Fruit fly (Drosophila melanogaster): Measurements from ENCODE around the gene CG14441.

The CG14441 gene

DNA sequence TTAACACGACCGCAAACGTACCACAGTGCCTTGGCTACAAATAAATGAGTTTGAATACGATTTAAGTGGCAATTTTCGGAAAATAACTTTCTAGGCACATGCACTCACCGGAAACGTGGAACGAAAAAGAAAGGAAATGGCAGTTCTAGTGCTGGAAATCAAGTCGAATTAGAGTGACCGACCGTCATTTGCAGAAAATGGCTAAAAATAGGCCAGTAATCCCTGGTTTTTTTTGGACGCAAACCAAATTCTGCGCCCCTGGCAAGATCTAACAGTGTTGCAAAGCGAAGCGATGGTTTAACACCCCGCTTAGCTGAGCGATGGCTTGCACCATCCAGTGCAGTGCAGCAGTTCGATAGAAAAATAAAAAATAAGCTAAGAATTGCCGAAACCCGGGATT, 44.8 kb downstream of the CG14441 start, which contains the start of gene RpL17 (continued):
- TF ChIP-seq sr (GFP tag; IDR thresholded peaks at IDR 0.05): peak; percentile 87
- peak; percentile 73 for TF ChIP-seq CG12744 (GFP tag; optimal IDR thresholded peaks at IDR 0.05)
- TF ChIP-seq ham (GFP tag; IDR thresholded peaks at IDR 0.05): no peak
- TF ChIP-seq E2f2 (GFP tag; IDR thresholded peaks at IDR 0.05): peak; percentile 65
- peak; percentile 79 for TF ChIP-seq CG15601 (tag; optimal IDR thresholded peaks at IDR 0.05)
- peak; percentile 84 for TF ChIP-seq CG9609 (GFP tag; optimal IDR thresholded peaks at IDR 0.05)
- peak; percentile 75 for TF ChIP-seq CG5953 (GFP tag; IDR thresholded peaks at IDR 0.05)
- peak; percentile 77 for TF ChIP-seq NK7.1 (GFP tag; optimal IDR thresholded peaks at IDR 0.05)
- TF ChIP-seq CG12659 (GFP tag; optimal IDR thresholded peaks at IDR 0.05): peak; percentile 91
- peak; percentile 52 for TF ChIP-seq Dp (GFP tag; optimal IDR thresholded peaks at IDR 0.05)
- peak; percentile 66; the same call in 1 of the 2 replicates for TF ChIP-seq bowl (GFP tag; IDR thresholded peaks at IDR 0.05)
- peak; percentile 70 for TF ChIP-seq gcm2 (GFP tag; optimal IDR thresholded peaks at IDR 0.05)
- peak in 1 of 2 experiments; percentile 75 for TF ChIP-seq insv (GFP tag; optimal IDR thresholded peaks at IDR 0.05)
- peak; percentile 88 for TF ChIP-seq shn (GFP tag; optimal IDR thresholded peaks at IDR 0.05)
- TF ChIP-seq CG15073 (GFP tag; optimal IDR thresholded peaks at IDR 0.05): no peak
- TF ChIP-seq Mrtf (GFP tag; IDR thresholded peaks at IDR 0.05): peak; percentile 71; the same call in 2 of the 3 replicates
- no peak for TF ChIP-seq CG2129 (GFP tag; IDR thresholded peaks at IDR 0.05; ENCODE audit: partially characterized antibody)
- peak; percentile 47; the same call in 1 of the 3 replicates for TF ChIP-seq CG16813 (GFP tag; IDR thresholded peaks at IDR 0.05; ENCODE audit: partially characterized antibody)
- TF ChIP-seq CG3726 (GFP tag; IDR thresholded peaks at IDR 0.05): peak; percentile 78; the same call in 2 of the 3 replicates
- TF ChIP-seq h (optimal IDR thresholded peaks at IDR 0.05): no peak
- peak; percentile 73 for TF ChIP-seq sisA (GFP tag; IDR thresholded peaks at IDR 0.05)
- TF ChIP-seq Drgx (GFP tag; IDR thresholded peaks at IDR 0.05): peak; percentile 64
- TF ChIP-seq CG3995 (GFP tag; optimal IDR thresholded peaks at IDR 0.05): peak; percentile 47
- TF ChIP-seq CG11398 (GFP tag; optimal IDR thresholded peaks at IDR 0.05): peak; percentile 71
- peak; percentile 34; the same call in 1 of the 3 replicates for TF ChIP-seq row (GFP tag; IDR thresholded peaks at IDR 0.05)
- TF ChIP-seq Abd-B (GFP tag; optimal IDR thresholded peaks at IDR 0.05): peak; percentile 39
- TF ChIP-seq knrl (GFP tag; IDR thresholded peaks at IDR 0.05; ENCODE audit: partially characterized antibody): peak; percentile 44; the same call in 1 of the 3 replicates
- TF ChIP-seq bcd (GFP tag; optimal IDR thresholded peaks at IDR 0.05): peak; percentile 92
- TF ChIP-seq CG10959 (GFP tag; IDR thresholded peaks at IDR 0.05): peak; percentile 67
- no peak for TF ChIP-seq yki (optimal IDR thresholded peaks at IDR 0.05)
- peak; percentile 30 for TF ChIP-seq fd96Cb (tag; optimal IDR thresholded peaks at IDR 0.05)
- no peak for TF ChIP-seq Scr (GFP tag; IDR thresholded peaks at IDR 0.05; ENCODE audit: partially characterized antibody)
- TF ChIP-seq CG11696 (GFP tag; IDR thresholded peaks at IDR 0.05): peak; percentile 73
- TF ChIP-seq Atf3 (GFP tag; optimal IDR thresholded peaks at IDR 0.05): peak; percentile 73
- TF ChIP-seq crol (GFP tag; IDR thresholded peaks at IDR 0.05): no peak
- TF ChIP-seq bsh (GFP tag; optimal IDR thresholded peaks at IDR 0.05): peak in 1 of 2 experiments; percentile 63
- TF ChIP-seq CG4707 (GFP tag; optimal IDR thresholded peaks at IDR 0.05): peak; percentile 84
- no peak for TF ChIP-seq CG1832 (GFP tag; optimal IDR thresholded peaks at IDR 0.05)
- TF ChIP-seq CG2712 (tag; optimal IDR thresholded peaks at IDR 0.05): peak; percentile 46
- peak; percentile 93 for TF ChIP-seq CG33213 (GFP tag; optimal IDR thresholded peaks at IDR 0.05)
- TF ChIP-seq Awh (GFP tag; IDR thresholded peaks at IDR 0.05): peak; percentile 87
- TF ChIP-seq z (GFP tag; IDR thresholded peaks at IDR 0.05): peak; percentile 70; the same call in 2 of the 3 replicates
- TF ChIP-seq NfI (GFP tag; optimal IDR thresholded peaks at IDR 0.05): peak; percentile 93
- peak; percentile 86 for TF ChIP-seq so (GFP tag; IDR thresholded peaks at IDR 0.05)
- TF ChIP-seq BtbVII (GFP tag; optimal IDR thresholded peaks at IDR 0.05): peak; percentile 87
- TF ChIP-seq CG3407 (GFP tag; optimal IDR thresholded peaks at IDR 0.05): peak; percentile 88
- TF ChIP-seq Pdp1 (GFP tag; optimal IDR thresholded peaks at IDR 0.05): peak; percentile 67 to 79
- TF ChIP-seq Hmx (GFP tag; optimal IDR thresholded peaks at IDR 0.05): no peak
- peak; percentile 75 for TF ChIP-seq nmo (GFP tag; optimal IDR thresholded peaks at IDR 0.05)
- no peak for TF ChIP-seq Trl (optimal IDR thresholded peaks at IDR 0.05)
- peak; percentile 91 for TF ChIP-seq Trl (GFP tag; optimal IDR thresholded peaks at IDR 0.05)
- TF ChIP-seq CG18476 (GFP tag; optimal IDR thresholded peaks at IDR 0.05): peak; percentile 31

All from whole organism, embryonic.